Fruit fly (Drosophila melanogaster): ENCODE measurements around the gene CG34166.

The CG34166 gene

dm6 chr2L:14697938-14698337, 45.1 kb upstream of the CG34166 start (continued):
- TF ChIP-seq eg (GFP tag; IDR thresholded peaks at IDR 0.05) (no peak; the same call in 2 of the 3 replicates), fkh (GFP tag; optimal IDR thresholded peaks at IDR 0.05) (no peak), CG34406 (GFP tag; optimal IDR thresholded peaks at IDR 0.05) (no peak), CG1621 (tag; optimal IDR thresholded peaks at IDR 0.05) (no peak), dac (GFP tag; optimal IDR thresholded peaks at IDR 0.05) (no peak), CG7368 (GFP tag; optimal IDR thresholded peaks at IDR 0.05) (no peak), acj6 (GFP tag; optimal IDR thresholded peaks at IDR 0.05) (peak; percentile 1), CG6854 (GFP tag; optimal IDR thresholded peaks at IDR 0.05) (no peak), CG9139 (GFP tag; optimal IDR thresholded peaks at IDR 0.05) (no peak), CG8319 (GFP tag; optimal IDR thresholded peaks at IDR 0.05) (peak; percentile 1), OdsH (GFP tag; optimal IDR thresholded peaks at IDR 0.05) (no peak), CG16779 (tag; optimal IDR thresholded peaks at IDR 0.05) (no peak), CG11762 (GFP tag; optimal IDR thresholded peaks at IDR 0.05; ENCODE audit: insufficient read depth) (peak; percentile 1), CG31627 (GFP tag; optimal IDR thresholded peaks at IDR 0.05) (no peak), CG11902 (GFP tag; optimal IDR thresholded peaks at IDR 0.05) (no peak), fd85E (GFP tag; optimal IDR thresholded peaks at IDR 0.05) (no peak), spab (GFP tag; optimal IDR thresholded peaks at IDR 0.05) (no peak), CG15336 (GFP tag; IDR thresholded peaks at IDR 0.05) (peak; percentile 55; the same call in 1 of the 2 replicates)

- no peak for TF ChIP-seq fd59A (GFP tag; optimal IDR thresholded peaks at IDR 0.05)
- TF ChIP-seq ss (GFP tag; optimal IDR thresholded peaks at IDR 0.05) = no peak
- TF ChIP-seq net (GFP tag; optimal IDR thresholded peaks at IDR 0.05) = no peak
- TF ChIP-seq CG6163 (GFP tag; IDR thresholded peaks at IDR 0.05) = no peak
Observed at dm6 chr2L:14698980-14699379, 44.0 kb upstream of the CG34166 start.

- TF ChIP-seq CG8119 (GFP tag; IDR thresholded peaks at IDR 0.05) (0 out of 3 replicates have a peak, but pooled peaks have one; percentile 19), eg (GFP tag; IDR thresholded peaks at IDR 0.05) (peak; percentile 42; the same call in 2 of the 3 replicates), Eip75B (GFP tag; optimal IDR thresholded peaks at IDR 0.05) (no peak), Eip78C (GFP tag) (peak; percentile 54), CG16779 (tag; optimal IDR thresholded peaks at IDR 0.05) (no peak), svp (GFP tag) (peak; percentile 39)
Observed at dm6 chr2L:14699501-14700077, 43.4 kb upstream of the CG34166 start.

- TF ChIP-seq CG7368 (GFP tag; optimal IDR thresholded peaks at IDR 0.05) (no peak), dac (GFP tag; optimal IDR thresholded peaks at IDR 0.05) (peak; percentile 82), CG34406 (GFP tag; optimal IDR thresholded peaks at IDR 0.05) (no peak), dsx (GFP tag; optimal IDR thresholded peaks at IDR 0.05; ENCODE audit: poor library complexity, severe bottlenecking) (no peak), CG6792 (GFP tag; optimal IDR thresholded peaks at IDR 0.05) (peak; percentile 23), svp (GFP tag) (peak; percentile 21), esn (GFP tag; optimal IDR thresholded peaks at IDR 0.05) (no peak), CG8319 (GFP tag; optimal IDR thresholded peaks at IDR 0.05) (no peak), salr (GFP tag; optimal IDR thresholded peaks at IDR 0.05) (peak in 1 of 2 experiments; percentile 44), spab (GFP tag; optimal IDR thresholded peaks at IDR 0.05) (no peak), Hr38 (GFP tag; optimal IDR thresholded peaks at IDR 0.05) (no peak), Eip93F (GFP tag; optimal IDR thresholded peaks at IDR 0.05) (no peak), CG10631 (GFP tag; optimal IDR thresholded peaks at IDR 0.05) (peak; percentile 39), CG3919 (GFP tag; optimal IDR thresholded peaks at IDR 0.05) (peak; percentile 47), CG32006 (GFP tag; optimal IDR thresholded peaks at IDR 0.05) (peak; percentile 94), OdsH (GFP tag; optimal IDR thresholded peaks at IDR 0.05) (peak; percentile 72), CG3032 (tag; optimal IDR thresholded peaks at IDR 0.05) (no peak), Blimp-1 (GFP tag; optimal IDR thresholded peaks at IDR 0.05) (no peak), fd59A (GFP tag; optimal IDR thresholded peaks at IDR 0.05) (no peak), Lpt (GFP tag; optimal IDR thresholded peaks at IDR 0.05) (peak; percentile 72), fkh (GFP tag; optimal IDR thresholded peaks at IDR 0.05) (no peak), Hr4 (GFP tag; optimal IDR thresholded peaks at IDR 0.05) (peak; percentile 93), achi (GFP tag; optimal IDR thresholded peaks at IDR 0.05) (peak; percentile 55), Eip75B (GFP tag; optimal IDR thresholded peaks at IDR 0.05) (no peak), CG6163 (GFP tag; IDR thresholded peaks at IDR 0.05) (peak; percentile 84), CG4318 (GFP tag; optimal IDR thresholded peaks at IDR 0.05) (peak; percentile 89), Smox (GFP tag; optimal IDR thresholded peaks at IDR 0.05) (no peak), pdm3 (GFP tag; optimal IDR thresholded peaks at IDR 0.05) (peak; percentile 43), CG11294 (GFP tag; IDR thresholded peaks at IDR 0.05) (no peak), cyc (GFP tag; optimal IDR thresholded peaks at IDR 0.05) (no peak)
Observed at dm6 chr2L:14701495-14701894, 41.5 kb upstream of the CG34166 start.
